Fruit fly (Drosophila melanogaster) whole organism, adult: Measurements from ENCODE around the gene CG11109.

Source experiments
- CG11617 ChIP-seq: fragments of 200-800 bp; sonication (Bioruptor generic); optimal IDR thresholded peaks from 2 replicates; lab custom pipeline; 2017; ENCODE audit warnings: mild to moderate bottlenecking, missing biosample characterization, missing genetic modification reagents, missing genetic modification characterization
- CG12768 ChIP-seq: fragments of 200-800 bp; sonication (Bioruptor generic); optimal IDR thresholded peaks from 2 replicates; lab custom pipeline; 2017; ENCODE audit warnings: missing biosample characterization, missing genetic modification characterization, mild to moderate bottlenecking, moderate library complexity, missing genetic modification reagents
- CG14711 ChIP-seq: fragments of 200-800 bp; sonication (Bioruptor generic); optimal IDR thresholded peaks from 2 replicates; lab custom pipeline; 2018; ENCODE audit warnings: missing biosample characterization, mild to moderate bottlenecking, missing genetic modification characterization, moderate library complexity
- CG1620 ChIP-seq: fragments of 200-800 bp; sonication (Bioruptor generic); optimal IDR thresholded peaks from 2 replicates; lab custom pipeline; 2016; ENCODE audit warnings: missing biosample characterization, missing genetic modification characterization
- CG33017 ChIP-seq: fragments of 200-800 bp; sonication (Bioruptor generic); optimal IDR thresholded peaks from 2 replicates; lab custom pipeline; 2018; ENCODE audit warnings: missing biosample characterization, mild to moderate bottlenecking, missing genetic modification characterization, moderate library complexity
- CG5204 ChIP-seq: fragments of 200-800 bp; sonication (Bioruptor generic); optimal IDR thresholded peaks from 2 replicates; lab custom pipeline; 2016; ENCODE audit warnings: missing biosample characterization, missing genetic modification characterization
- CG7045 ChIP-seq: fragments of 200-800 bp; sonication (Bioruptor generic); optimal IDR thresholded peaks from 2 replicates; lab custom pipeline; 2017; ENCODE audit warnings: missing biosample characterization, mild to moderate bottlenecking, missing genetic modification characterization
- CG7101 ChIP-seq: fragments of 200-800 bp; sonication (Bioruptor generic); optimal IDR thresholded peaks from 2 replicates; lab custom pipeline; 2018; ENCODE audit warnings: missing biosample characterization, mild to moderate bottlenecking, missing genetic modification characterization, moderate library complexity
- Clk ChIP-seq: fragments of 200-800 bp; sonication (Bioruptor generic); optimal IDR thresholded peaks from 2 replicates; lab custom pipeline; 2017; ENCODE audit warnings: missing biosample characterization, missing genetic modification characterization
- Crg-1 ChIP-seq: fragments of 200-800 bp; sonication (Bioruptor generic); optimal IDR thresholded peaks from 2 replicates; lab custom pipeline; 2016; ENCODE audit warnings: missing biosample characterization, missing genetic modification characterization
- Hr96 ChIP-seq: fragments of 200-800 bp; sonication (Bioruptor generic); optimal IDR thresholded peaks from 2 replicates; lab custom pipeline; 2016; ENCODE audit warnings: missing biosample characterization, missing genetic modification characterization
- Mnt ChIP-seq: fragments of 200-800 bp; sonication (Bioruptor generic); optimal IDR thresholded peaks from 2 replicates; lab custom pipeline; 2016; ENCODE audit warnings: missing biosample characterization, mild to moderate bottlenecking, missing genetic modification characterization
- bab1 ChIP-seq: fragments of 200-800 bp; sonication (Bioruptor generic); optimal IDR thresholded peaks from 3 replicates; lab custom pipeline; 2019; ENCODE audit warnings: missing biosample characterization, mild to moderate bottlenecking, missing genetic modification characterization, moderate library complexity
- cic ChIP-seq: fragments of 200-800 bp; sonication (Bioruptor generic); optimal IDR thresholded peaks from 2 replicates; lab custom pipeline; 2017; ENCODE audit warnings: missing biosample characterization, mild to moderate bottlenecking, missing genetic modification characterization, moderate library complexity
- cnc ChIP-seq, 2 experiments: fragments of >200 bp; optimal IDR thresholded peaks; 2 replicates each; lab custom pipeline; 2017
- kay ChIP-seq: fragments of 200-800 bp; sonication (Bioruptor generic); peaks from one replicate; lab custom pipeline; 2016; ENCODE audit warnings: missing biosample characterization, missing genetic modification characterization, borderline replicate concordance
- ovo ChIP-seq: fragments of 200-800 bp; sonication (Bioruptor generic); optimal IDR thresholded peaks from 2 replicates; lab custom pipeline; 2016; ENCODE audit warnings: missing biosample characterization, missing genetic modification characterization
- pad ChIP-seq: fragments of 200-800 bp; sonication (Bioruptor generic); optimal IDR thresholded peaks from 3 replicates; lab custom pipeline; 2017; ENCODE audit warnings: missing biosample characterization, missing genetic modification characterization, mild to moderate bottlenecking, moderate library complexity, missing genetic modification reagents
- tj ChIP-seq: fragments of 200-800 bp; sonication (Bioruptor generic); optimal IDR thresholded peaks from 3 replicates; lab custom pipeline; 2017; ENCODE audit warnings: missing biosample characterization, mild to moderate bottlenecking, missing genetic modification characterization, moderate library complexity
- toe ChIP-seq: fragments of 200-800 bp; sonication (Bioruptor generic); optimal IDR thresholded peaks from 2 replicates; lab custom pipeline; 2016; ENCODE audit warnings: missing biosample characterization, missing genetic modification characterization

Gene CG11109

dm6 chr3L:22826236-22826635 is 45.8 kb upstream of the CG11109 start:
- TF ChIP-seq CG14711 (no peak), cnc (optimal IDR thresholded peaks at IDR 0.05; lab: Kevin White, UChicago) (no peak), toe (GFP tag; lab: Kevin White, UChicago) (no peak), CG1620 (no peak), tj (peak; percentile 93), CG7101 (tag; lab: Kevin White, UChicago) (no peak)

DNA sequence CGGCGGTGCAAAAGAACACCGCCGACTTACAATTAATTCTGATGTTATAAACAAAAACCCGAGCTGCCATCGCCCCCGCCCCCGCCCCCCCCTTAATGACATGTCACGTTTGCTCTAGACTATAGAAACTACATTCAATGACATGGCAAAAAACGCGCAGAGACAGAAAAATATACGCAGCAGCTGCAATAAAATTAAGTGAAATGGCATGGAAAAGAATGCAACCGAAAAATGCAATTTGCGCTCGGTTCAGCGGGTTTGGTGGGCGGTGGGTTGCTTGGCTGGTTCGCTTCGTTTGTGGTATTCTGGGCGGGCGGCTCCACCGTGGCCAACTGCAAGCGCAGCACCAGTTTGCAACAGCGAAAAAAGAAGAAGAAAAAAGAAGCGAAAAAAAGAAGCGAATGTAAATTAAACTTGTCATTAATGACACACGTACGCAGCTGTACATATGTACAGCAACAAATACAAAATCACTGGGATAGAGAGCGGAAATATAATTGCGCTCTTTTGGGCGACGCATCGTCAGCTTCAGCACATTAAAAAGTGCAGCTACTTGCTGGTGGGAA is 41.8 kb upstream of the CG11109 start:
- TF ChIP-seq kay (GFP tag; lab: Kevin White, UChicago) = no peak
- TF ChIP-seq CG7045 = no peak
- TF ChIP-seq CG33017 (tag; lab: Kevin White, UChicago) = no peak
- peak; percentile 98 for TF ChIP-seq tj

dm6 chr3L:22835144-22835964 is 36.6 kb upstream of the CG11109 start, which contains the start of gene jim:
Gene jim, minus strand, starts transcription at chr3L:22835194.
- no peak for TF ChIP-seq cnc (optimal IDR thresholded peaks at IDR 0.05; lab: Kevin White, UChicago)
- peak; percentile 44 for TF ChIP-seq ovo (GFP tag; lab: Kevin White, UChicago)
- TF ChIP-seq CG7045 = peak; percentile 67
- TF ChIP-seq pad = peak; percentile 77
- TF ChIP-seq Mnt = peak; percentile 61
- peak; percentile 35 for TF ChIP-seq CG7101 (tag; lab: Kevin White, UChicago)
- TF ChIP-seq Clk (GFP tag; lab: Kevin White, UChicago) = peak; percentile 75
- TF ChIP-seq Crg-1 = no peak
- no peak for TF ChIP-seq toe (GFP tag; lab: Kevin White, UChicago)
- TF ChIP-seq CG14711 = peak; percentile 5
- TF ChIP-seq kay (GFP tag; lab: Kevin White, UChicago) = no peak
- TF ChIP-seq bab1 (GFP tag; lab: Kevin White, UChicago) = peak; percentile 8
- peak; percentile 23 for TF ChIP-seq Hr96 (GFP tag; lab: Kevin White, UChicago)
- TF ChIP-seq CG5204 = no peak
- peak; percentile 86 for TF ChIP-seq CG12768 (GFP tag; lab: Kevin White, UChicago)
- TF ChIP-seq CG11617 (GFP tag; lab: Kevin White, UChicago) = peak; percentile 74
- peak; percentile 87 for TF ChIP-seq cic (GFP tag; lab: Kevin White, UChicago)
- TF ChIP-seq CG33017 (tag; lab: Kevin White, UChicago) = peak; percentile 53
- TF ChIP-seq tj = peak; percentile 71
- no peak for TF ChIP-seq CG1620

DNA sequence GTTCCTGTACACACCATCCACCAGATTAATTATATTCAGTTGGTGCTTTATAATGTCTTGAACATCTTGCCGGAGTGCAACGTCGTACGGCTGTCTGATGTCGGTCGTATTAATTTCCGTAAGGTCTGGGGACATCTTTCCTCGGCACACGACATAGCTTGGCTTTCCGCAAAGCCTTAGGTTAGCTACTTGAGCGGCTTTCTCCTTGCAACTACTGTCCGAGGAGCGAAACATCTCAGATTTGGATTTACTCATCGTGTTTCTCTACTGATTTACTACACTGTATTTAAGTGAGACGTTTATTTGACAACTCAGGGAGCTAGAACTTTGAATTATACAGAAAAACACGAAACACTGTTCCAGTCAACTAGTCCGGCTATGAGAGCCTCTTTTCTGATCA is 35.2 kb upstream of the CG11109 start, which contains the start of the genes CG11226 and CG45428:
TSS of gene CG11226 (plus strand) at position 301 of the 400 bp plus-strand sequence.
TSS of gene CG45428 (minus strand) at position 303 of the 400 bp plus-strand sequence.
- no peak for TF ChIP-seq Hr96 (GFP tag; lab: Kevin White, UChicago)
- no peak for TF ChIP-seq Mnt
- TF ChIP-seq cnc (optimal IDR thresholded peaks at IDR 0.05; lab: Kevin White, UChicago) = no peak
- TF ChIP-seq CG7045 = no peak
- TF ChIP-seq CG11617 (GFP tag; lab: Kevin White, UChicago) = no peak
- no peak for TF ChIP-seq kay (GFP tag; lab: Kevin White, UChicago)
- TF ChIP-seq tj = no peak
- no peak for TF ChIP-seq toe (GFP tag; lab: Kevin White, UChicago)
- TF ChIP-seq CG5204 = no peak
- TF ChIP-seq ovo (GFP tag; lab: Kevin White, UChicago) = no peak
- no peak for TF ChIP-seq CG12768 (GFP tag; lab: Kevin White, UChicago)
- TF ChIP-seq pad = no peak

- peak; percentile 69 for TF ChIP-seq CG12768 (GFP tag; lab: Kevin White, UChicago)
- peak; percentile 13 for TF ChIP-seq pad
- peak; percentile 29 for TF ChIP-seq tj
- no peak for TF ChIP-seq CG1620
- peak; percentile 53 for TF ChIP-seq Clk (GFP tag; lab: Kevin White, UChicago)
- TF ChIP-seq CG11617 (GFP tag; lab: Kevin White, UChicago) = peak; percentile 4
- TF ChIP-seq Crg-1 = no peak
- peak; percentile 23 for TF ChIP-seq Mnt
- peak; percentile 19 for TF ChIP-seq CG33017 (tag; lab: Kevin White, UChicago)
- TF ChIP-seq ovo (GFP tag; lab: Kevin White, UChicago) = no peak
- TF ChIP-seq bab1 (GFP tag; lab: Kevin White, UChicago) = no peak
- TF ChIP-seq CG14711 = peak; percentile 42
- TF ChIP-seq kay (GFP tag; lab: Kevin White, UChicago) = peak; percentile 76
- no peak for TF ChIP-seq CG7045
- peak; percentile 77 for TF ChIP-seq cic (GFP tag; lab: Kevin White, UChicago)
- TF ChIP-seq Hr96 (GFP tag; lab: Kevin White, UChicago) = peak; percentile 43
- TF ChIP-seq CG7101 (tag; lab: Kevin White, UChicago) = no peak
- no peak for TF ChIP-seq CG5204
- TF ChIP-seq toe (GFP tag; lab: Kevin White, UChicago) = peak; percentile 3
- TF ChIP-seq cnc (optimal IDR thresholded peaks at IDR 0.05; lab: Kevin White, UChicago) = no peak
Measured at dm6 chr3L:22837651-22838614, 34.1 kb upstream of the CG11109 start.
